Fruit fly (Drosophila melanogaster): ENCODE results near the gene Sf3b2.

DNA sequence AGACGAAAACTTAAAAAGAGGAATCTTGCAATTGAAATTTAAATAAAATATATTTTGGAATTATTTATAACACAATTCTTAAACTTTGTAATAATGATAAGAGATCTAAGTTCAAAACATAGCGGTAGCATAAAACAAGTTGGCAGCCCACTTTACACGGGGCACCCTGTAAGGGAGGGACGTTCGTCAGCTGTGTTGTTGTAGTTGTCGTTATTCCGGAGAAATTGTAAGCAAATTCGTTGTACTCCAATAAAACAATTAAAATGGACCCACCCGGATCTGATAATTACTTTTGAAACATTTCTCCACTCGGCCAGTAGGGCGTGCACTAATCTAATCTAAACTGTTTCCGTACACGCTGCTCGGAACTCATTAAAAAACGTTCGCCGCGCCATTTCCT, 1.4 kb upstream of the Sf3b2 start, which contains the start of gene GABPI:
- TF ChIP-seq h (optimal IDR thresholded peaks at IDR 0.05) (no peak), psq (optimal IDR thresholded peaks at IDR 0.05) (no peak), Myc (optimal IDR thresholded peaks at IDR 0.05) (no peak)

Measured in Kc167 (cell line).